Worm (Caenorhabditis elegans): ENCODE results near the gene F29G6.1.

ce11 chrX:11481825-11482093 is 20.3 kb upstream of the F29G6.1 start:
- no peak for TF ChIP-seq somi-1 (GFP tag; optimal IDR thresholded peaks at IDR 0.05)
- TF ChIP-seq bed-2 (GFP tag; IDR thresholded peaks at IDR 0.05) = no peak
- no peak for TF ChIP-seq ets-4 (GFP tag; optimal IDR thresholded peaks at IDR 0.05)
- no peak for TF ChIP-seq madf-6 (GFP tag; IDR thresholded peaks at IDR 0.05)
- no peak for TF ChIP-seq fkh-3 (tag; optimal IDR thresholded peaks at IDR 0.05)
- no peak for TF ChIP-seq snpc-1.1 (tag; optimal IDR thresholded peaks at IDR 0.05; ENCODE audit: insufficient read depth)
- no peak for TF ChIP-seq snpc-4 (GFP tag; optimal IDR thresholded peaks at IDR 0.05)
- TF ChIP-seq snpc-4 (tag; optimal IDR thresholded peaks at IDR 0.05) = no peak
- no peak for TF ChIP-seq F22D6.2 (tag; optimal IDR thresholded peaks at IDR 0.05)
- no peak for TF ChIP-seq F57C9.4 (tag; optimal IDR thresholded peaks at IDR 0.05)
- no peak for TF ChIP-seq sea-2 (GFP tag; IDR thresholded peaks at IDR 0.05)

All from whole organism, young adult.